Worm (Caenorhabditis elegans) whole organism, L4/young adult: ENCODE results near the gene W08E12.8.

Source experiments
- dao-5 ChIP-seq: sonication (generic microtip); optimal IDR thresholded peaks from 2 replicates; lab custom pipeline; 2016; ENCODE audit warnings: missing genotype, missing genetic modification characterization, moderate library complexity, missing compliant biosample characterization
- him-1 ChIP-seq: sonication (generic microtip); optimal IDR thresholded peaks from 2 replicates; lab custom pipeline; 2016; ENCODE audit warnings: missing genotype, missing genetic modification reagents, missing genetic modification characterization, missing compliant biosample characterization

DNA sequence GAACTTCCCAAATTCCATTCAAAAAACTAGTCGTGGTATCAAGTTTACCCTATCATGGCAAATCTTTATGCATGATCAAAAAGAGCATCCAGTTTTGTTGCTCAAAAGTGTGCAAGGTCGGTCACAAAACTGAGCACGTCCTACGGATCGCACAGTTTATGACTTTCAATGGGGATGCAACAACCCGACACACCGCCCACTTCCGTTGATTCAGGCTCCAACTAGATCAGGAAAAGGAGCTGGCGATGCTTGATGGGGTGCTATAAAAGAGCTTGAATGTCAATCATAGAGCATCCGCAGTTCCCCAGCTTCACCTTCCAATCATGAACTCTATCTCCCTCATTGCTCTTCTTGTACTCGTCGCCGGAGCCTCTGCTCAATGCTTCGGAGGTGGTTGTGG is 13.4 kb downstream of the W08E12.8 start, which contains the start of gene W08E12.2:
- TF ChIP-seq him-1 (tag; lab: Kevin White, UChicago) (no peak), dao-5 (tag; lab: Kevin White, UChicago) (no peak)
